Worm (Caenorhabditis elegans): ENCODE measurements around the gene F35B3.7.

DNA sequence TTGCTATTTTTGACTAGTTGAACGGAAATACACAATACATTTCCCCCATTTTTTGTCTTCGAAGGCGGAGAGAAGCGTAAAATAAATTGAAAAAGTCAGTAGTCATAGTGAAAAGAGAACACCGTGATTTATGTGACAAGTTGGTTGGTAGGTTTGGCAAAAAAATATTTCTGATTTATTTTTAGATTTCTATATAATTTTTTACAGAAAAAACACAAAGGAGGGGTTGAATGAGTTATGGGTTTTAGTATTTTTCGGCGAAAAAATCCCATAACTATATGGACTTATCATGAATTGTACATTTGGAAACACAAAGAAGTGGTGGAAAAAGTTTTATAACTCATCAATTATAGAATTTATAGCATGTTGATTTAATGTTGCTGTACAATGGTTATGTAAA is 2.7 kb upstream of the F35B3.7 start, which contains the start of gene C30G4.2:
- TF ChIP-seq mep-1 (tag; optimal IDR thresholded peaks at IDR 0.05) (no peak), sem-2 (GFP tag; optimal IDR thresholded peaks at IDR 0.05) (no peak), unc-62 (GFP tag; optimal IDR thresholded peaks at IDR 0.05) (no peak), lsy-2 (tag; optimal IDR thresholded peaks at IDR 0.05) (no peak), elt-3 (tag; optimal IDR thresholded peaks at IDR 0.05) (no peak), nhr-76 (tag; optimal IDR thresholded peaks at IDR 0.05) (no peak)
